Worm (Caenorhabditis elegans): ENCODE measurements around the gene T04F3.3.

T04F3.3 gene

DNA sequence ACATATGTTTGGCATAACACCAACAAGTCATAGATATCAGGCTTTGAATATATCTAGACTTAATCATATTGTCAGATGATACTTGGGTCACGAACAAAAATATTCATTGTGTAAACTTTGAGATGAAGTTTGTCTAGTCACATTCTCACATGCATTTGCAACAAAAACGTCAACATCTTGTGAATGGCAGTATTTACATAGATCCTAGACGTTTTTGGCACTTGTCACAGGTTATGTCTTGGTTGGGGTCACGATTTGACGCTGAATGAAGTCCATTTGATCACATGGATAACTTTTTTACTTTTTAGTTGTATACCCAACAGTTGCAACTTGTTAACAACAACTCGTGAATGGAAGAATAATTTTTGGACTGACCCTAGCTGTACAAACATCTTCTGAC, 39.6 kb downstream of the T04F3.3 start:
- no peak for TF ChIP-seq scrt-1 (GFP tag; IDR thresholded peaks at IDR 0.05)
- TF ChIP-seq tbx-11 (GFP tag; IDR thresholded peaks at IDR 0.05), result no peak
- no peak for TF ChIP-seq hmbx-1 (tag; optimal IDR thresholded peaks at IDR 0.05)
- no peak for TF ChIP-seq ets-7 (tag; optimal IDR thresholded peaks at IDR 0.05)

DNA sequence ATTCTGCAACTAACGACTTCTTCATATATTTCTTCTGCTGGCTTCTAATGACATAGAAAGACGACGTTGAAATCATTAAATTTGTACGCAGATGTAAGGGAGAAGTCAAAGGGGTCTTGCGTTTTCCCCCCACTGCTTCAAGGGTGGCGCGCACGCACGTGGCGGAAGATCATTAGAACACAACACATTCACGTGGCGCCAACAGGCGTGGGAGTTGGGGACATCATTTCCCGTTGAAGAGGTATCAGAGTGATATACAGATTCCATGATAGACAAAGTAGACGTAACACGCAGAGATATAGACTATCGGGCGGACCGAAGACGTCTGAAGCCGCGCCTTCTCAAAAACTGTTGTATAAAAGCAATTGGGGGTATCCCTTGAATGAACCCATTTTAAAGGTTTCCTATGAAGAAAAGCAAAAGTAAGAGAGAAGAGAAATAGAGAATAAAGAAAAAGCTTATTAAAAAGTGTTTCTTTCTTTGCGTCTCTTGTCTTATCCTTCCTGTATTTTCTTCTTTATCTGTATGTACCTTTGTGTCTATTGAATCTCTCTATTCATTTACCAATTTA, 40.6 kb downstream of the T04F3.3 start:
- no peak for TF ChIP-seq hmg-4 (GFP tag; optimal IDR thresholded peaks at IDR 0.05)
- no peak for TF ChIP-seq aly-1 (tag; optimal IDR thresholded peaks at IDR 0.05)
- TF ChIP-seq ceh-36 (tag; optimal IDR thresholded peaks at IDR 0.05), result no peak
- TF ChIP-seq ceh-13 (GFP tag; optimal IDR thresholded peaks at IDR 0.05), result no peak
- TF ChIP-seq tbx-11 (GFP tag; IDR thresholded peaks at IDR 0.05), result no peak
- no peak for TF ChIP-seq hmbx-1 (tag; optimal IDR thresholded peaks at IDR 0.05)
- TF ChIP-seq ets-7 (tag; optimal IDR thresholded peaks at IDR 0.05), result no peak
- no peak for TF ChIP-seq tra-4 (tag; optimal IDR thresholded peaks at IDR 0.05)
- TF ChIP-seq sea-1 (GFP tag; conservative IDR thresholded peaks at IDR 0.05), result no peak
- TF ChIP-seq F13C5.2 (tag; optimal IDR thresholded peaks at IDR 0.05), result no peak
- TF ChIP-seq ama-1 (optimal IDR thresholded peaks at IDR 0.05), result no peak

DNA sequence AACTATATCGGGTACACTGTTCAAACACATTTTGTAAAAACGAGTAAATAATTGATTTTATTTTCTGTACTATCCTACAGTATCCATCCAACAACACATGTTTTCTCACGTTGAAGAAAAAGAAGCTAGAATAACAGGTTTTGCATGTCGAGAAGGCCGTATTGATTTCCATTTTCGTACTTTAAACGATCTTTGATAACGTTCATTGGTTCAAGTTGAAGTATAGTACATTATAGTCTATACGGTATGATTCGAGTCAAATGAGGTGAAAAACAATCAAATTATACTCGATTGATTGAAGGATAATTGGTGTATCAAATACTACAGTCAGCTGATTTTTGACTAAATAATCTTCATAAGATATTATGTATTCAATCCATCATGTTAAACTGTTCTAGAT, 41.8 kb downstream of the T04F3.3 start:
- no peak for TF ChIP-seq ceh-36 (tag; optimal IDR thresholded peaks at IDR 0.05)
- TF ChIP-seq tra-4 (tag; optimal IDR thresholded peaks at IDR 0.05), result no peak
- no peak for TF ChIP-seq ets-7 (tag; optimal IDR thresholded peaks at IDR 0.05)
- no peak for TF ChIP-seq aly-1 (tag; optimal IDR thresholded peaks at IDR 0.05)
- no peak for TF ChIP-seq pes-1 (GFP tag; IDR thresholded peaks at IDR 0.05)
- TF ChIP-seq tbx-11 (GFP tag; IDR thresholded peaks at IDR 0.05), result no peak
- no peak for TF ChIP-seq sea-1 (GFP tag; conservative IDR thresholded peaks at IDR 0.05)
- TF ChIP-seq tbx-37 (GFP tag; conservative IDR thresholded peaks at IDR 0.05), result no peak
- TF ChIP-seq hmbx-1 (tag; optimal IDR thresholded peaks at IDR 0.05), result no peak
- TF ChIP-seq B0310.2 (tag; optimal IDR thresholded peaks at IDR 0.05), result no peak
- TF ChIP-seq flt-1 (GFP tag; IDR thresholded peaks at IDR 0.05), result no peak
- TF ChIP-seq scrt-1 (GFP tag; IDR thresholded peaks at IDR 0.05), result no peak
- no peak for TF ChIP-seq hmg-4 (GFP tag; optimal IDR thresholded peaks at IDR 0.05)
- no peak for TF ChIP-seq F13C5.2 (tag; optimal IDR thresholded peaks at IDR 0.05)
- no peak for TF ChIP-seq ama-1 (optimal IDR thresholded peaks at IDR 0.05)

DNA sequence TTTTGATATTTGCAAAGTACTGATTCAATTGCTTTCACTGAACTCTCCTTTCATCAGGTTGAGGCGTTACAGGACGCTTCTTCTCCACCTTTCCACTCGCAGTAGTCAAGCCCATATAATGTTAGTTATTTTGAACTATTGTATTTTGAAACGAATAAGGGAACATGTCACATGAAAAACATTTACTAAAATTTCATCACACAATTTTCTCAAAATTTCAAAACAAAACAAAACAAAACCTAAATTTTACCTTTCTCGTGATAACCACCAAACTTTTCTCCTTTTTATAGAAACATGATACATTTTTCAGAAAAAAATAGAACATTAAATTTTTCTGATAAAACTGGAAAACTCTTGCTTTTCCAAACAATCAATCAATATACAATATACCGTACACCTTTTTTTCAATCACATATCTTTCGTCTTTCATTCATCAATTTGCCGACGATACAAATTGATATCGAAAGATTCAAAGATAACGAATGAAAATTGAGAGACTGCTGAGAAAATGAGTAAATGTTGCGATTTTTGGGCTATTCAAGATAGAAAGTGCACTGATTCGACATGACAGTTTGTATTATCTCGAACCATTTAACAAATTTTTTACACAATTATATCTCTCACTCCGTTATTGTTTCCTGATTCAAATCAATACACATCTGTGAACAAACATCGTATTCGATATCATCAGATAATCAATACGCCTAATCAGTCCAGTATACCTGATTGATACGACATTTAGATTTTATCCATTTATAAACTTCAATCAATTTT, 42.5 kb downstream of the T04F3.3 start:
- no peak for TF ChIP-seq hmg-4 (GFP tag; optimal IDR thresholded peaks at IDR 0.05)
- TF ChIP-seq hmbx-1 (tag; optimal IDR thresholded peaks at IDR 0.05), result no peak
- no peak for TF ChIP-seq ceh-36 (tag; optimal IDR thresholded peaks at IDR 0.05)
- TF ChIP-seq sea-1 (GFP tag; conservative IDR thresholded peaks at IDR 0.05), result no peak
- TF ChIP-seq ets-7 (tag; optimal IDR thresholded peaks at IDR 0.05), result no peak
- TF ChIP-seq flt-1 (GFP tag; IDR thresholded peaks at IDR 0.05), result no peak
- no peak for TF ChIP-seq F13C5.2 (tag; optimal IDR thresholded peaks at IDR 0.05)
- TF ChIP-seq scrt-1 (GFP tag; IDR thresholded peaks at IDR 0.05), result no peak
- no peak for TF ChIP-seq tra-4 (tag; optimal IDR thresholded peaks at IDR 0.05)
- TF ChIP-seq tbx-11 (GFP tag; IDR thresholded peaks at IDR 0.05), result no peak
- TF ChIP-seq B0310.2 (tag; optimal IDR thresholded peaks at IDR 0.05), result no peak

DNA sequence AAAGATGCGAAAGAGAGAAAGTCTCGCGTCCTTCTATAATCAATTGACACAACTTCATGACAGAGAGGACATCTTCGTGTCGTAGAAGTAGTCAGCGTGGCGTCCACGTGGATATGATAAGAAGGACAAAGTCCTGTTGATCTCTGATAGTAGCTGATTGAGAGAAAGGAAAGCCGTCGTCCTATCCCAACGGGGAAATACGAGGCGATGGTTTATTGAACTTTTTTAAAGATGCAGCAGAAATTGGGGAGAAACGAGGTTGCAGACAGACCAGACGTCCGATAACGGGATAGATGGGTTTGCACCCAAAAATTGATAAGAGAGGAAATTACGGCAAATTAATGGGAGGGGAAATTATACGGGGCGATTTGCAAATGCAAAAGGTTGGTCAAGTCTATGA, 43.8 kb downstream of the T04F3.3 start:
- no peak for TF ChIP-seq scrt-1 (GFP tag; IDR thresholded peaks at IDR 0.05)
- TF ChIP-seq tra-4 (tag; optimal IDR thresholded peaks at IDR 0.05), result no peak
- no peak for TF ChIP-seq aly-1 (tag; optimal IDR thresholded peaks at IDR 0.05)
- no peak for TF ChIP-seq ceh-13 (GFP tag; optimal IDR thresholded peaks at IDR 0.05)
- TF ChIP-seq tbx-37 (GFP tag; conservative IDR thresholded peaks at IDR 0.05), result no peak
- no peak for TF ChIP-seq F13C5.2 (tag; optimal IDR thresholded peaks at IDR 0.05)
- no peak for TF ChIP-seq ets-7 (tag; optimal IDR thresholded peaks at IDR 0.05)
- no peak for TF ChIP-seq ceh-36 (tag; optimal IDR thresholded peaks at IDR 0.05)
- no peak for TF ChIP-seq hmg-4 (GFP tag; optimal IDR thresholded peaks at IDR 0.05)
- no peak for TF ChIP-seq hmbx-1 (tag; optimal IDR thresholded peaks at IDR 0.05)
- TF ChIP-seq tbx-11 (GFP tag; IDR thresholded peaks at IDR 0.05), result no peak

DNA sequence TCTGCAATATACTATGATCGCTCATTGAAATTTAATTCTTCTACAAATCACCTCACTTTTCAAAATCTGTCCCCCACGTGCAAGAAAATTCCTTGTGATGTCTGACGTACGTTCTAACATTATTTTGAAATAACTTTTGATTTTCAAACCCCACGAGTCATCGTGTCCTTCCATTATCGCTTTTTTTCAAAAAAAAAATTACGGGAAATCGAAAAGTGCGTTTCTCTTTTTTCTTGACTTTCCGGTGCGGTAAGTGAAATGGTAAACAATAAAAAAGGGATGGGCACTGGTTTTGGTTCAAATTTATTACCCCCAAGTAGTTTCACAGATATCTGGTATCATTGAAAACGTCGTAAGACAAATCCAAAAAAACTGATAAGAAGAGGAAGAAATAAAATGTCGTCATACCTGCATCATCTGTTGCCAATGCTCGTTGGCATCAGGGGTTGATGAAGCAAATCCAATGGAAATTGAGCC, 44.8 kb downstream of the T04F3.3 start:
- TF ChIP-seq B0310.2 (tag; optimal IDR thresholded peaks at IDR 0.05), result no peak
- no peak for TF ChIP-seq tbx-11 (GFP tag; IDR thresholded peaks at IDR 0.05)
- no peak for TF ChIP-seq scrt-1 (GFP tag; IDR thresholded peaks at IDR 0.05)
- no peak for TF ChIP-seq ceh-36 (tag; optimal IDR thresholded peaks at IDR 0.05)
- TF ChIP-seq ama-1 (optimal IDR thresholded peaks at IDR 0.05), result no peak
- TF ChIP-seq tra-4 (tag; optimal IDR thresholded peaks at IDR 0.05), result no peak
- TF ChIP-seq tbx-37 (GFP tag; conservative IDR thresholded peaks at IDR 0.05), result no peak
- TF ChIP-seq sea-1 (GFP tag; conservative IDR thresholded peaks at IDR 0.05), result no peak
- no peak for TF ChIP-seq ceh-13 (GFP tag; optimal IDR thresholded peaks at IDR 0.05)
- no peak for TF ChIP-seq hmbx-1 (tag; optimal IDR thresholded peaks at IDR 0.05)
- no peak for TF ChIP-seq hmg-4 (GFP tag; optimal IDR thresholded peaks at IDR 0.05)
- TF ChIP-seq flt-1 (GFP tag; IDR thresholded peaks at IDR 0.05), result no peak
- no peak for TF ChIP-seq F13C5.2 (tag; optimal IDR thresholded peaks at IDR 0.05)
- TF ChIP-seq aly-1 (tag; optimal IDR thresholded peaks at IDR 0.05), result no peak
- no peak for TF ChIP-seq hnd-1 (tag; optimal IDR thresholded peaks at IDR 0.05)
- no peak for TF ChIP-seq pes-1 (GFP tag; IDR thresholded peaks at IDR 0.05)
- no peak for TF ChIP-seq ets-7 (tag; optimal IDR thresholded peaks at IDR 0.05)

DNA sequence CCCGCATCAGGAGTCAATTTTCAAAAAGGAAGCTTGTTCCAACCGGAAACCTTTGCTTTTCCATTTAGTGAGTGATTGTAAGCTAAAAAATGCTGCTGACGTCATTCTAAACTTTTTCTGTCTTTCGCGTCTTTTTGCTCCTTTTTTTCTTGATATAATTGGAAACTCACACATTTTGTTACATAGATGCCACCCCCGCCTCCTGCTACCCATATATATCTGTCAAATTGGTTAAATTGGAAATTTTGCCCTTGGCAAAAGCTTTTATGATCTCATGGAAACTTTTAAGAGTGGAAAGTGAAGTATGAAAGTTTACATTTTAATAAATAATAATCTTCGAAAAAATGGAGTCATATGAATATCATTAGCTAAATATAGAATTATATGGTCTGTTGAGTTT, 51.2 kb downstream of the T04F3.3 start:
- TF ChIP-seq aly-1 (tag; optimal IDR thresholded peaks at IDR 0.05) (no peak), hmbx-1 (tag; optimal IDR thresholded peaks at IDR 0.05) (no peak), hnd-1 (tag; optimal IDR thresholded peaks at IDR 0.05) (no peak), tbx-37 (GFP tag; conservative IDR thresholded peaks at IDR 0.05) (no peak), sea-1 (GFP tag; conservative IDR thresholded peaks at IDR 0.05) (no peak), F13C5.2 (tag; optimal IDR thresholded peaks at IDR 0.05) (no peak), pes-1 (GFP tag; IDR thresholded peaks at IDR 0.05) (no peak)

Measured in whole organism, early embryonic.